Worm (Caenorhabditis elegans) whole organism, midembryonic: ENCODE results near the gene gex-4.

ENCODE experiments used
- T22C8.4 ChIP-seq: fragments of 200-800 bp; sonication (Bioruptor generic); IDR thresholded peaks from 2 replicates; pipeline ENCODE4 v1.3.6; 2022; ENCODE audit warnings: missing genetic modification characterization, missing compliant biosample characterization
- cog-1 ChIP-seq: sonication (generic microtip); optimal IDR thresholded peaks from 2 replicates; lab custom pipeline; 2016; ENCODE audit warnings: missing genetic modification characterization, missing compliant biosample characterization
- flt-1 ChIP-seq: fragments of 200-800 bp; sonication (Bioruptor generic); IDR thresholded peaks from 2 replicates; pipeline ENCODE4 v1.3.6; 2022; ENCODE audit warnings: missing genetic modification characterization, missing compliant biosample characterization
- klf-2 ChIP-seq: fragments of 200-800 bp; sonication (Bioruptor generic); conservative IDR thresholded peaks from 2 replicates; pipeline ENCODE4 v1.3.6; 2022; ENCODE audit warnings: missing genetic modification reagents, missing genetic modification characterization, missing compliant biosample characterization
- med-1 ChIP-seq: sonication (generic microtip); optimal IDR thresholded peaks from 2 replicates; lab custom pipeline; 2017; ENCODE audit warnings: missing genetic modification characterization, mild to moderate bottlenecking, missing compliant biosample characterization, antibody characterized with exemption, missing genetic modification reagents; ENCODE audit not compliant: insufficient read depth
- ref-1 ChIP-seq: fragments of 200-800 bp; sonication (Bioruptor generic); conservative IDR thresholded peaks from 2 replicates; pipeline ENCODE4 v1.3.6; 2022; ENCODE audit warnings: missing genetic modification reagents, missing genetic modification characterization, missing compliant biosample characterization
- tab-1 ChIP-seq: fragments of 200-800 bp; sonication (Bioruptor generic); IDR thresholded peaks from 2 replicates; pipeline ENCODE4 v1.3.6; 2022; ENCODE audit warnings: missing genetic modification characterization, missing compliant biosample characterization
- ztf-23 ChIP-seq: fragments of 200-800 bp; sonication (Bioruptor generic); IDR thresholded peaks from 2 replicates; pipeline ENCODE4 v1.3.6; 2022; ENCODE audit warnings: missing genetic modification reagents, missing genetic modification characterization, missing compliant biosample characterization
- ztf-29 ChIP-seq: fragments of 200-800 bp; sonication (Bioruptor generic); IDR thresholded peaks from 2 replicates; pipeline ENCODE4 v1.3.6; 2022; ENCODE audit warnings: missing genetic modification reagents, missing genetic modification characterization, missing compliant biosample characterization

Gene gex-4

DNA sequence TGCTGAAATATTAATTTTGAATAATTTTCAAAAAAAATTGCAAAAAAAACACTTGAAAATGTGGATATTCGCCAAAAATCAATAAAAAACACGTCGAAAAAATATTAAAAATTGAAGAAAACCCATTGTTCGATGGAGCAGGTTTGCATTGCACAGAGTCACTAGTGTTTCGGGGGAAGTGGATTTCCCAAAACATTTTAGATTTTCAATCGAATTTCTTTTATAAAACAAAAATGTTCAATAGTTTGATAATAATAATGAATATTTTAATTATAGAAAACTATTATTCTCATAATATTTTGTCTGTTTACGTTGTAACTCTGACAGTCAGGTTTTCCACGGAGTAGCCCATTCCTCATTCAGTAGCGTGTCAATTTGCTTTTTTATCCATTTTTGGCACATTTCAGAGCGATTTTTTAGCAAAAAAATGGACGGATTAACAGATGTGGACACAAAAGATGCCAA is at the start of gene gex-4, which contains the start of gene gphr-1:
gex-4 (minus strand) TSS at position 2 of the 465 bp plus-strand sequence.
gphr-1 (plus strand) TSS at position 415 of the 465 bp plus-strand sequence.
- TF ChIP-seq cog-1 (tag; lab: Kevin White, UChicago) (peak; percentile 26), T22C8.4 (GFP tag; lab: Robert Waterston, UW) (peak; percentile 67), klf-2 (GFP tag; lab: Robert Waterston, UW) (no peak), ref-1 (no peak), ztf-23 (GFP tag; lab: Robert Waterston, UW) (0 out of 2 replicates have a peak, but pooled peaks have one; percentile 41)

DNA sequence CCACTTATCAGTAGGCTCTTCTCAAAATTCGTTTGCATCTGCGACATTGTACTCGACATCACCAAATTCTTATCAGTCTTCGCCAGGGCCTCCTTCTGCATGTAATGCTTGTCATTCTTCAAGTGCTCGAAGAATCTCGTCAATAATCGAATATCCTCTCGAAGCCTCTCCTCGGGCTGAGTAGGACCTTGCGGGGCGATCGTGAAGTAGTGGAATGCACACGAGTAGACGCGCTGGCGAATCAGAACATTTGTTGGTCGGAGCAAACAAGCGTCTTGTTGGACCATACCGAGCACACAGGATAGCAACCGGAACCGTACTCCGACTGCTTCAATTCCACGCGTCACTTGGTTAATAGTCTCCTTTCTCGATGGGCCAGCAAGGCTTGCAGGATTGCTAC is 42.0 kb upstream of the gex-4 start:
- TF ChIP-seq ref-1 (no peak), cog-1 (tag; lab: Kevin White, UChicago) (no peak)

DNA sequence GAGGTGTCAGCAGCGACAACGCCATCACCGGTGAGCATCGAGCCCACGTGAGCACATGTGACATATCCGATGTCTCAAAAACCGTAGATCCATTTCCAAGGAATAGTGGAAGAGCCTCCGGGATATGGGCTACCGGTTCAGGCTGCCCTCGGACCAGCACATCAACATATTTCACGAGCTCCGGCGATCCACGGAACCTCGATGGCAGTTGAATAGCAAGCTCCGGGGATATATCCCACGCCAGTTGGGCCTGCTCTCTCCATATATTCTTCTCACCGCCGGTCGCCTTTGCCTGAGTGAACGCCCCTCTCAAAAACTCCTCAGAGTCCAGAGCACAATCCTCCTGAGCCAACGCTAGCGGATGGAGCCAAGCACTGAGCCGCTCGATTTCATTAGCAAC is 41.4 kb upstream of the gex-4 start:
- TF ChIP-seq med-1 (no peak), flt-1 (GFP tag; lab: Robert Waterston, UW) (no peak), ztf-23 (GFP tag; lab: Robert Waterston, UW) (no peak), T22C8.4 (GFP tag; lab: Robert Waterston, UW) (no peak), ref-1 (no peak), tab-1 (GFP tag; lab: Robert Waterston, UW) (no peak), ztf-29 (GFP tag; lab: Robert Waterston, UW) (no peak), klf-2 (GFP tag; lab: Robert Waterston, UW) (no peak), cog-1 (tag; lab: Kevin White, UChicago) (no peak)

DNA sequence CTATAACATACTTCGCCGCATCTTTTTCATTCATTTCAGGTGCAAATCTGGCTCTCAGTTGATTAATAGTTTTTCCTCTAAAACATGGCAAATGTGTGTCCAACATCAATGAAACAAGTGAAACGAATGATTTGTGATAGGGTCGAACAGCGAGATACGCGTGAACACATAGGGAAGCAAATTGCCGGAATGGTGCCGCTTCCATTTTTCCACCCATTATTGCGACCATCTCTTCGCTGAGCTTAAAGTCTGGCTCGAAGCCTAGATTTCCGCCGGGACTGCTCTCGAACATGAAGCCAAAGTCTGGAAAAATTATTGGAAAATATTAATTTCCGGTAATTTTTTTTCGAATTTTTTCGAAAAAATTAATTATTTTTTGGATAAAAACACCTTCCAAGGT is 34.9 kb upstream of the gex-4 start:
- no peak for TF ChIP-seq ref-1
- no peak for TF ChIP-seq klf-2 (GFP tag; lab: Robert Waterston, UW)
- TF ChIP-seq cog-1 (tag; lab: Kevin White, UChicago), result no peak
- no peak for TF ChIP-seq T22C8.4 (GFP tag; lab: Robert Waterston, UW)
- no peak for TF ChIP-seq tab-1 (GFP tag; lab: Robert Waterston, UW)

DNA sequence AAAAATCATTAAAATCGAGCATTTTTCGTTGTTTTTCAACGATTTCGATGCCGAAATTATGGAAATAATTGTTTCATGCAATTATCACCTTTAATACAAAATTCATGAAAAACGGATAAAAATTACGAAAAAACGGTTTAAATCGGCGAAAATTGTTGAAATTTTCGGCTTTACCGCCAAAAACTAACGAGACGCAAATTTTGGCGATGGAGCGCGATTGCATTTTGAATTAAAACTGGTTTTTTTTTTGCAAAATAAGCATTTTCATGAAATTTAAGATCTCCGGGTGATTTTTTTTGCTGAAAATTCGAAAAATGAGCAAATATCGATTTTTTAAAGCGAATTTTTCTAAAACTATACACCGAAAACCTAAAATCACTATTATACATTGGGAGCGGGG is 32.7 kb upstream of the gex-4 start:
- TF ChIP-seq flt-1 (GFP tag; lab: Robert Waterston, UW), result no peak

DNA sequence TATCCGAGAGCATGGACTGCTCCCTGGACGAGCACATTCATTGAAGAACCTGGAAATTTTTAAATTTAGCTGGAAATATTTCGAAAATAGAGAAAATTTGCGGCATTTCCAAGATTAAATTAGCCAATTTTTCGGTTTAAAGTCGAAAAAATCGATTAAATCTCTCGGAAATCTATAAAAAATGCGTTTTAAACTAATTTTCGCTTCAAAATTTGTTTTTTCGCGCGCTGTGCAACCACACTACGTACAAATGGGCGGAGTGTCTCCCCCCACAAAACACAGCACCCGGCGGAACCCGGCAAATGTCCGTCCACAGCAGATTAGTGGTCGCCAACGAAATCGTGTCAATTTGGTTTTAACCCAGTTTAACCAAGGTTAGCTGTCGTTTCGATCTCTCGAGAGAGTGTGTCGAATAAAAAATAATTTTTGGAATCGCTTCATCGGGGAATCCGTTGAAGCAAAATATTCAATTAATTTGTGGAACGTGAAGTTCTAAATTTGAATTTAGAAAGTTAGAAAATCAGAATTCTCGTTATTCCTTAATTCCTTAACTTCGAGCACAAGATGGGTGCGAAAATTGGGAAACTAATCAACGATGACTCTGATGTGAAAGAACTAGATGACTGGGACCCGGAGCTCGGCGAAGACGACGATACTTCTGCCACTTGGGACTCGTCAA is 31.8 kb upstream of the gex-4 start, which contains the start of the genes tim-1 and Y75B8A.23:
tim-1 (minus strand) TSS at position 51 of the 679 bp plus-strand sequence.
Y75B8A.23 (plus strand) TSS at position 547 of the 679 bp plus-strand sequence.
- TF ChIP-seq tab-1 (GFP tag; lab: Robert Waterston, UW) (no peak), T22C8.4 (GFP tag; lab: Robert Waterston, UW) (0 out of 2 replicates have a peak, but pooled peaks have one; percentile 16), ref-1 (no peak), cog-1 (tag; lab: Kevin White, UChicago) (peak; percentile 60), ztf-29 (GFP tag; lab: Robert Waterston, UW) (no peak), ztf-23 (GFP tag; lab: Robert Waterston, UW) (peak; percentile 64; the same call in 1 of the 2 replicates), flt-1 (GFP tag; lab: Robert Waterston, UW) (peak; percentile 67)

DNA sequence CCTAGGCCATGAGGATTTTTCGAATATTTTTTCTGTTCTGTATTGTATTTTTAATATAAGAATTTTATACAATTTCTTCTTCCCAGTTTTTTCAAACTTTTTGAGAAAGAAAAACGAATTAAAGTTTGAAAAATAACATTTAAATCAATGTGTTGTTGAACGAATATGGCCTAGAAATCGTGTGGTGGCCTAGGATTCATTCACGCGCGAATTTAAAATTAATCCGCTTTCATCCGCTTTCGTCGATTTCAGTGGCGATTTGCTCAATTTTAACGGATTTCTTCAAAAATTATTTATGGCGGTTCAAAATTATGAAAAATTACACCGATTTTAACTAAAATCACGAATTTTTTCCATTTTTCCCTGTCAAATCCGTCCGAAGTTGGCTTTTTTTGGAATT is 28.9 kb upstream of the gex-4 start:
- TF ChIP-seq ztf-23 (GFP tag; lab: Robert Waterston, UW) (no peak), cog-1 (tag; lab: Kevin White, UChicago) (no peak), med-1 (no peak), flt-1 (GFP tag; lab: Robert Waterston, UW) (no peak), klf-2 (GFP tag; lab: Robert Waterston, UW) (no peak), ztf-29 (GFP tag; lab: Robert Waterston, UW) (no peak), T22C8.4 (GFP tag; lab: Robert Waterston, UW) (no peak), tab-1 (GFP tag; lab: Robert Waterston, UW) (no peak), ref-1 (no peak)

DNA sequence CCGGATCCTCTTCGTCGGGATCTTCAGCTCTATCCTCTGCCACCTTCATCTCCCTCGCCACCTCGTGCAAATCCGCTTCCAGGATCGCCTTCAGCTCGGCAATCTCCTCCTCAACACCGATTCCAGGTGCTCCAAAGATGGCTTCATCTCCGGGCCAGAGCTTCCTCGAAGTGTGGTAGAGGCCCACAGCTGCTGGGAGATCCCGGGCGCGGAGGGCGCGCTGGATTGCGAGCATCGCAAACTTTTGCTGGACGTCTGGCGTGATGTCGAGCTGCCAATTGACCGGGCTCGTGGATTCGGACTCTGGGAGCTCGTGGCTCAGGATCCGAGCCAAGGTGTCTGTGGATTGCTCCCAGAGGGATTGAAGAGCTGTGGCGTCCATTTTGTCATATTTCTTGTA is 27.1 kb upstream of the gex-4 start:
- no peak for TF ChIP-seq cog-1 (tag; lab: Kevin White, UChicago)
- no peak for TF ChIP-seq ref-1
- TF ChIP-seq ztf-23 (GFP tag; lab: Robert Waterston, UW), result no peak
- TF ChIP-seq klf-2 (GFP tag; lab: Robert Waterston, UW), result no peak
- TF ChIP-seq ztf-29 (GFP tag; lab: Robert Waterston, UW), result no peak
- TF ChIP-seq T22C8.4 (GFP tag; lab: Robert Waterston, UW), result no peak
- no peak for TF ChIP-seq tab-1 (GFP tag; lab: Robert Waterston, UW)
- TF ChIP-seq flt-1 (GFP tag; lab: Robert Waterston, UW), result no peak
- no peak for TF ChIP-seq med-1

DNA sequence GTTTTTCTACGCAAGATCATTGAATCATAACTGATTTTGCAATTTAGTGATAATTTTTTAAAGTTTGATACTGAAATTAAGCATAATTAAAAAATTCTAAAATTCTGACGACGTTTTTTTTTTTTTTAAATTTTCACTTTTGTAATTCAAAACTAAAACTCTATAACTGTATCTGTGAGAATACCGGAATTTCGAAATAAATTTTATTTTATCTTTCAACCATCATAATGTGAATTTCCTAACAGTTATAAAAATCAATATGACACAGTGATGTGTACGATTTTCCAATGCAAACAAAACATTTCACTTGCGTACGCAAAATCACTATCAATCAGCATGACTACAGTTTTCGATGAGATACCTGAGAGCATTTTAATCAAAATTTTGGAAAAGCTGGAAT is 17.5 kb upstream of the gex-4 start, which contains the start of the genes grl-15 and fbxa-89:
grl-15 (minus strand) TSS at position 101 of the 400 bp plus-strand sequence.
fbxa-89 (plus strand) TSS at position 271 of the 400 bp plus-strand sequence.
- TF ChIP-seq ztf-23 (GFP tag; lab: Robert Waterston, UW) (no peak), flt-1 (GFP tag; lab: Robert Waterston, UW) (no peak), T22C8.4 (GFP tag; lab: Robert Waterston, UW) (no peak), med-1 (no peak), cog-1 (tag; lab: Kevin White, UChicago) (no peak), ref-1 (no peak), ztf-29 (GFP tag; lab: Robert Waterston, UW) (no peak)

DNA sequence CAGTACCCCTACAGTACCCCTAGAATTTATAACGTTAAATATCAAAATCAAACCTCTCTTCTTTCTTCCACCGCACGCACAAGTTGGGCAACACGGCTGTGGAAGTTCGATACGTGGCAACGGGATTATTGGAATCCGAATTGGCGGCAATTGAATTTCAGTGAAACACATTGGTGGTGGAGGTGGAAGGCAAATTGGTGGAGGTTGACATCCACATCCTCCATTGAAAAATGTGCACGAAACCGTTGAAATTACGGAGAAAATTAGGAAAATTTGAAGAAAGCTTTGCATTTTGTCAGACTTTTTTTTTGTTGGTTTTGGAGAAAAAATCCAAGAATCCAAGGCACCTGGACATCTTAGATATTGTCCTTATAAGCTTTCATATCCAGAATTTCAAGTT is 16.9 kb upstream of the gex-4 start:
- TF ChIP-seq cog-1 (tag; lab: Kevin White, UChicago), result no peak
- TF ChIP-seq ref-1, result no peak
- no peak for TF ChIP-seq tab-1 (GFP tag; lab: Robert Waterston, UW)
- no peak for TF ChIP-seq T22C8.4 (GFP tag; lab: Robert Waterston, UW)
- TF ChIP-seq ztf-23 (GFP tag; lab: Robert Waterston, UW), result no peak
- TF ChIP-seq ztf-29 (GFP tag; lab: Robert Waterston, UW), result no peak
- no peak for TF ChIP-seq flt-1 (GFP tag; lab: Robert Waterston, UW)
